Fruit fly (Drosophila melanogaster): ENCODE data around the gene CG33939.

DNA sequence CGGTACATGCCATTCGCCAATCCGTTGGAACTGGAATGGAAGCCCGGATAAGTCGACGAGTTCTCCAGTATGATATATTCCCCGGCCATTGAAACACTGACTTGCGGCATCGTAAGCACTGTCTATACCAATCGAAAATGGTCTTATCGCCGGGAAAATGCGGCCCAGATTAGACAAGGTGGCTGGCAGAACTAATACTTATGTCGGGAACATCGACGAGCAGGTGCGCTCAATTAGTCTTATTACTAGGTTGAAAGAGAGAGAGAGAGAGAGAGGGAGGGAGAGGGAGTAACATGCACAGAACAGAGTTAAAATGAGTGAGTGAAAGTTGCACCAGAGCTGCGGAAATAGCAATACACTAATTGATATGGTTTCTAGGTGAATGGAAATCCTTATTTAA is 47.5 kb downstream of the CG33939 start, which contains the start of gene tgy:
- no peak for TF ChIP-seq h (optimal IDR thresholded peaks at IDR 0.05)
- TF ChIP-seq Myc (optimal IDR thresholded peaks at IDR 0.05), result no peak

Data from Kc167 (cell line).